Worm (Caenorhabditis elegans): ENCODE data around the gene Y43F8B.11.

Gene Y43F8B.11

ce11 chrV:19443599-19443998 is 26.9 kb upstream of the Y43F8B.11 start:
- TF ChIP-seq sox-4 (tag; optimal IDR thresholded peaks at IDR 0.05) (no peak), nhr-232 (tag; optimal IDR thresholded peaks at IDR 0.05) (no peak), ceh-48 (tag; optimal IDR thresholded peaks at IDR 0.05) (no peak), hlh-30 (tag; optimal IDR thresholded peaks at IDR 0.05; ENCODE audit: insufficient read depth) (no peak), pat-9 (tag; optimal IDR thresholded peaks at IDR 0.05) (no peak), ceh-2 (tag; optimal IDR thresholded peaks at IDR 0.05) (no peak), ttx-3 (tag; optimal IDR thresholded peaks at IDR 0.05) (no peak), pros-1 (tag; optimal IDR thresholded peaks at IDR 0.05) (no peak), nhr-11 (tag; optimal IDR thresholded peaks at IDR 0.05) (no peak), pag-3 (tag; optimal IDR thresholded peaks at IDR 0.05; ENCODE audit: borderline replicate concordance) (no peak), ref-2 (tag; optimal IDR thresholded peaks at IDR 0.05) (no peak), eyg-1 (tag; optimal IDR thresholded peaks at IDR 0.05) (no peak), K02D7.2 (tag; optimal IDR thresholded peaks at IDR 0.05) (no peak), ceh-14 (tag; optimal IDR thresholded peaks at IDR 0.05) (no peak)

ce11 chrV:19445442-19445841 is 25.0 kb upstream of the Y43F8B.11 start, which contains the start of gene M04C3.1:
TSS of gene M04C3.1 (minus strand) at chrV:19445605.
- TF ChIP-seq pha-2 (tag; optimal IDR thresholded peaks at IDR 0.05) (no peak), hlh-15 (tag; optimal IDR thresholded peaks at IDR 0.05) (no peak), nfya-1 (tag; optimal IDR thresholded peaks at IDR 0.05) (no peak), unc-86 (tag; optimal IDR thresholded peaks at IDR 0.05) (no peak), ceh-34 (tag; optimal IDR thresholded peaks at IDR 0.05) (no peak), hlh-13 (GFP tag; optimal IDR thresholded peaks at IDR 0.05) (no peak), ceh-24 (tag; optimal IDR thresholded peaks at IDR 0.05) (no peak), C38D4.7 (GFP tag; optimal IDR thresholded peaks at IDR 0.05) (no peak), ref-2 (tag; optimal IDR thresholded peaks at IDR 0.05) (no peak), zip-5 (tag; optimal IDR thresholded peaks at IDR 0.05) (no peak), Y22D7AL.16 (tag; optimal IDR thresholded peaks at IDR 0.05) (no peak)

ce11 chrV:19448805-19449204 is 21.7 kb upstream of the Y43F8B.11 start, which contains the start of gene M04C3.2:
TSS of gene M04C3.2 (minus strand) at chrV:19448905.
- TF ChIP-seq lin-11 (tag; optimal IDR thresholded peaks at IDR 0.05) (no peak), hlh-15 (tag; optimal IDR thresholded peaks at IDR 0.05) (no peak), unc-55 (GFP tag; optimal IDR thresholded peaks at IDR 0.05) (no peak), F13H6.1 (tag; optimal IDR thresholded peaks at IDR 0.05) (no peak)

ce11 chrV:19449544-19449943 is 20.9 kb upstream of the Y43F8B.11 start, which contains the start of gene M04C3.5:
TSS of gene M04C3.5 (plus strand) at chrV:19449733.
- TF ChIP-seq dmd-4 (tag; optimal IDR thresholded peaks at IDR 0.05; ENCODE audit: borderline replicate concordance): no peak
- TF ChIP-seq elt-2 (tag; optimal IDR thresholded peaks at IDR 0.05): peak; percentile 8

- TF ChIP-seq ceh-2 (tag; optimal IDR thresholded peaks at IDR 0.05) (no peak), unc-86 (tag; optimal IDR thresholded peaks at IDR 0.05) (no peak), ref-2 (tag; optimal IDR thresholded peaks at IDR 0.05) (no peak), nhr-232 (tag; optimal IDR thresholded peaks at IDR 0.05) (no peak), ceh-34 (tag; optimal IDR thresholded peaks at IDR 0.05) (no peak), nhr-11 (tag; optimal IDR thresholded peaks at IDR 0.05) (no peak), nfya-1 (tag; optimal IDR thresholded peaks at IDR 0.05) (no peak), pat-9 (tag; optimal IDR thresholded peaks at IDR 0.05) (no peak), hlh-6 (tag; optimal IDR thresholded peaks at IDR 0.05) (no peak), ceh-9 (tag; optimal IDR thresholded peaks at IDR 0.05) (no peak), ceh-45 (GFP tag; IDR thresholded peaks at IDR 0.05) (no peak), elt-2 (tag; optimal IDR thresholded peaks at IDR 0.05) (no peak), fkh-6 (tag; optimal IDR thresholded peaks at IDR 0.05) (no peak), ceh-18 (tag; optimal IDR thresholded peaks at IDR 0.05) (no peak), fkh-10 (GFP tag; optimal IDR thresholded peaks at IDR 0.05) (no peak), gmeb-2 (tag; optimal IDR thresholded peaks at IDR 0.05) (no peak), mec-3 (tag; optimal IDR thresholded peaks at IDR 0.05; ENCODE audit: borderline replicate concordance) (no peak)
Observed at ce11 chrV:19455650-19456049, 14.8 kb upstream of the Y43F8B.11 start, which contains the start of the genes Y43F8B.13 and Y43F8B.14. TSS of gene Y43F8B.13 (plus strand) at chrV:19455950. TSS of gene Y43F8B.14 (minus strand) at chrV:19455971.

Data from whole organism, late embryonic.